Worm (Caenorhabditis elegans) whole organism, L2 larva: ENCODE data around the gene Y53F4B.39.

Experiments
- C34F6.9 ChIP-seq: fragments of 150-350 bp; optimal IDR thresholded peaks from 2 replicates; lab custom pipeline; 2014; ENCODE audit warnings: missing biosample characterization, missing genetic modification characterization
- alr-1 ChIP-seq: fragments of 150-350 bp; optimal IDR thresholded peaks from 2 replicates; lab custom pipeline; 2014; ENCODE audit warnings: missing biosample characterization, missing genetic modification characterization
- aly-2 ChIP-seq: fragments of 150-350 bp; optimal IDR thresholded peaks from 2 replicates; lab custom pipeline; 2014; ENCODE audit warnings: missing biosample characterization, missing genetic modification characterization
- ceh-82 ChIP-seq: fragments of 150-350 bp; optimal IDR thresholded peaks from 2 replicates; lab custom pipeline; 2014; ENCODE audit warnings: missing biosample characterization, missing genetic modification characterization
- crh-2 ChIP-seq: sonication (generic microtip); optimal IDR thresholded peaks from 2 replicates; lab custom pipeline; 2017; ENCODE audit warnings: missing biosample characterization, missing genetic modification characterization
- mab-5 ChIP-seq: fragments of 150-350 bp; optimal IDR thresholded peaks from 2 replicates; lab custom pipeline; 2014; ENCODE audit warnings: missing biosample characterization, missing genetic modification characterization
- mbf-1 ChIP-seq: sonication (generic microtip); optimal IDR thresholded peaks from 2 replicates; lab custom pipeline; 2017; ENCODE audit warnings: missing biosample characterization, missing genetic modification characterization
- mdl-1 ChIP-seq, 2 experiments: fragments of 150-350 bp in 1 of 2; sonication (generic microtip) in 1 of 2; optimal IDR thresholded peaks; 2 replicates each; lab custom pipeline; 2017; ENCODE audit warnings: missing biosample characterization in 2 of 2, missing genetic modification characterization in 2 of 2
- nhr-10 ChIP-seq: sonication (generic microtip); optimal IDR thresholded peaks from 2 replicates; lab custom pipeline; 2017; ENCODE audit warnings: missing biosample characterization, missing genetic modification characterization
- nhr-129 ChIP-seq: fragments of 150-350 bp; optimal IDR thresholded peaks from 2 replicates; lab custom pipeline; 2014; ENCODE audit warnings: missing biosample characterization, missing genetic modification characterization
- skn-1 ChIP-seq: sonication (generic microtip); optimal IDR thresholded peaks from 2 replicates; lab custom pipeline; 2017; ENCODE audit warnings: missing biosample characterization, missing genetic modification characterization
- unc-39 ChIP-seq: fragments of 150-350 bp; optimal IDR thresholded peaks from 2 replicates; lab custom pipeline; 2014; ENCODE audit warnings: missing biosample characterization, missing genetic modification characterization

DNA sequence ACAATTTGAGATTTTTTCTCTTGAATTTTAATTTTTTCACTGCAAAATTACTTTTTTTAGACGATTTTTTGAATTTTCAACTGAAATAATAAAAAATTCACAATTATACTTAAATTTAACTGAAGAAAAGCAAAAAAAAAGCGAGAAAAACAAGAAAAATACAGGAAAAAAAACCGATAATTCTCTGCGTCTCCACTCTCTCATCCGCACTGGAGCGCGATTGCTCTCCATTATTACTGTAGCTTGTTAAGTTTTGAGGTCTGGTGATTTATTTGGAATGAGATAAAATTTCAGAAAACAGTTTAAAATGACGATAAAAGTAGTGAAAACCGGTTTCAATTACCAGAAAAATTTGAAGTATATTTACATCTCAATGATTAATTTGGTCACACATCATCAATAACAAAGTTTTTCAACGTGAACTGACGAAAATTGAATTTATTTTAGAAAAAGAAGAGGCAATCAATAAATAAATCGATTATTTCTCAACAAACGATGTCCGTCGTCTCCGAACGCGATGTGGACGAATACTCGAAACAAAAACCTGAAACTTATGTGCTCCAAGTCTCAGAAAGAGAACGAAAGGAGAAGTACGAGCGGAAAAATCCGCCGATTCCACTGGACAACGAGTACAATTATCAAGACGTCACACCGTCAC lies 33.0 kb upstream of the Y53F4B.39 start, which contains the start of gene Y53F4B.19:
- TF ChIP-seq alr-1 (tag; lab: Kevin White, UChicago) (no peak), skn-1 (no peak), ceh-82 (tag; lab: Kevin White, UChicago) (no peak), aly-2 (no peak), nhr-129 (tag; lab: Kevin White, UChicago) (no peak), mab-5 (tag; lab: Kevin White, UChicago) (no peak), crh-2 (tag; lab: Kevin White, UChicago) (no peak), mdl-1 (tag; optimal IDR thresholded peaks at IDR 0.05; lab: Kevin White, UChicago) (no peak), nhr-10 (no peak), mbf-1 (tag; lab: Kevin White, UChicago) (no peak), C34F6.9 (no peak), unc-39 (tag; lab: Kevin White, UChicago) (no peak)
